Fruit fly (Drosophila melanogaster): ENCODE measurements around the gene CG6462.

Gene CG6462

dm6 chr3L:6071454-6072189 is 34.7 kb downstream of the CG6462 start, which contains the start of gene CG6602:
Gene CG6602 (plus strand): TSS chr3L:6072139.
- TF ChIP-seq tj (GFP tag; optimal IDR thresholded peaks at IDR 0.05) (no peak), toe (GFP tag; optimal IDR thresholded peaks at IDR 0.05) (no peak), CG12768 (GFP tag; optimal IDR thresholded peaks at IDR 0.05) (no peak), Mnt (GFP tag; optimal IDR thresholded peaks at IDR 0.05) (peak; percentile 20), Clk (GFP tag; optimal IDR thresholded peaks at IDR 0.05) (no peak), CG14711 (tag; optimal IDR thresholded peaks at IDR 0.05) (peak; percentile 26), bab1 (GFP tag; optimal IDR thresholded peaks at IDR 0.05) (peak; percentile 43), CG7101 (tag; optimal IDR thresholded peaks at IDR 0.05) (peak; percentile 34), CG7045 (GFP tag; optimal IDR thresholded peaks at IDR 0.05) (peak; percentile 67), Hr96 (GFP tag; optimal IDR thresholded peaks at IDR 0.05) (peak; percentile 33), CG5204 (GFP tag; optimal IDR thresholded peaks at IDR 0.05) (no peak), cic (GFP tag; optimal IDR thresholded peaks at IDR 0.05) (no peak), pad (GFP tag; optimal IDR thresholded peaks at IDR 0.05) (peak; percentile 30), Crg-1 (GFP tag; optimal IDR thresholded peaks at IDR 0.05) (no peak), ovo (GFP tag; optimal IDR thresholded peaks at IDR 0.05) (no peak), CG1620 (GFP tag; optimal IDR thresholded peaks at IDR 0.05) (peak; percentile 37), CG11617 (GFP tag; optimal IDR thresholded peaks at IDR 0.05) (peak; percentile 2), cnc (optimal IDR thresholded peaks at IDR 0.05) (no peak), CG33017 (tag; optimal IDR thresholded peaks at IDR 0.05) (no peak), kay (GFP tag; ENCODE audit: borderline replicate concordance) (peak; percentile 17)

dm6 chr3L:6074975-6075692 is 38.2 kb downstream of the CG6462 start, which contains the start of the genes CG13295 and CG6610:
Gene CG13295 (minus strand): TSS chr3L:6075245.
Gene CG6610 (plus strand): TSS chr3L:6075536.
- peak; percentile 23 for TF ChIP-seq CG14711 (tag; optimal IDR thresholded peaks at IDR 0.05)
- TF ChIP-seq CG7101 (tag; optimal IDR thresholded peaks at IDR 0.05) = peak; percentile 56
- peak; percentile 25 for TF ChIP-seq pad (GFP tag; optimal IDR thresholded peaks at IDR 0.05)
- TF ChIP-seq kay (GFP tag; ENCODE audit: borderline replicate concordance) = no peak
- TF ChIP-seq Clk (GFP tag; optimal IDR thresholded peaks at IDR 0.05) = peak; percentile 40
- peak; percentile 73 for TF ChIP-seq toe (GFP tag; optimal IDR thresholded peaks at IDR 0.05)
- no peak for TF ChIP-seq ovo (GFP tag; optimal IDR thresholded peaks at IDR 0.05)
- peak; percentile 10 for TF ChIP-seq CG33017 (tag; optimal IDR thresholded peaks at IDR 0.05)
- peak; percentile 71 for TF ChIP-seq Hr96 (GFP tag; optimal IDR thresholded peaks at IDR 0.05)
- TF ChIP-seq CG5204 (GFP tag; optimal IDR thresholded peaks at IDR 0.05) = peak; percentile 49
- TF ChIP-seq CG12768 (GFP tag; optimal IDR thresholded peaks at IDR 0.05) = peak; percentile 24
- TF ChIP-seq bab1 (GFP tag; optimal IDR thresholded peaks at IDR 0.05) = peak; percentile 54
- no peak for TF ChIP-seq tj (GFP tag; optimal IDR thresholded peaks at IDR 0.05)
- peak; percentile 1 for TF ChIP-seq cic (GFP tag; optimal IDR thresholded peaks at IDR 0.05)
- peak; percentile 32 for TF ChIP-seq CG11617 (GFP tag; optimal IDR thresholded peaks at IDR 0.05)
- TF ChIP-seq CG7045 (GFP tag; optimal IDR thresholded peaks at IDR 0.05) = peak; percentile 46
- TF ChIP-seq CG1620 (GFP tag; optimal IDR thresholded peaks at IDR 0.05) = peak; percentile 63
- peak; percentile 46 for TF ChIP-seq Mnt (GFP tag; optimal IDR thresholded peaks at IDR 0.05)
- no peak for TF ChIP-seq cnc (optimal IDR thresholded peaks at IDR 0.05)
- TF ChIP-seq Crg-1 (GFP tag; optimal IDR thresholded peaks at IDR 0.05) = peak; percentile 52

- TF ChIP-seq pad (GFP tag; optimal IDR thresholded peaks at IDR 0.05) (no peak), toe (GFP tag; optimal IDR thresholded peaks at IDR 0.05) (no peak), ovo (GFP tag; optimal IDR thresholded peaks at IDR 0.05) (no peak), Hr96 (GFP tag; optimal IDR thresholded peaks at IDR 0.05) (no peak), Mnt (GFP tag; optimal IDR thresholded peaks at IDR 0.05) (no peak), cic (GFP tag; optimal IDR thresholded peaks at IDR 0.05) (no peak), CG7101 (tag; optimal IDR thresholded peaks at IDR 0.05) (no peak), tj (GFP tag; optimal IDR thresholded peaks at IDR 0.05) (no peak), CG33017 (tag; optimal IDR thresholded peaks at IDR 0.05) (no peak), cnc (optimal IDR thresholded peaks at IDR 0.05) (no peak), Clk (GFP tag; optimal IDR thresholded peaks at IDR 0.05) (no peak), bab1 (GFP tag; optimal IDR thresholded peaks at IDR 0.05) (no peak), CG11617 (GFP tag; optimal IDR thresholded peaks at IDR 0.05) (no peak), Crg-1 (GFP tag; optimal IDR thresholded peaks at IDR 0.05) (no peak), CG1620 (GFP tag; optimal IDR thresholded peaks at IDR 0.05) (no peak), CG14711 (tag; optimal IDR thresholded peaks at IDR 0.05) (no peak), CG7045 (GFP tag; optimal IDR thresholded peaks at IDR 0.05) (no peak)
Observed at dm6 chr3L:6076429-6076828, 39.5 kb downstream of the CG6462 start, which contains the start of gene ssp6. Gene ssp6 (plus strand): TSS chr3L:6076722.

dm6 chr3L:6082561-6082960 is 45.6 kb downstream of the CG6462 start, which contains the start of gene CG13293:
Gene CG13293 (plus strand): TSS chr3L:6082883.
- no peak for TF ChIP-seq CG1620 (GFP tag; optimal IDR thresholded peaks at IDR 0.05)

- peak; percentile 19 for TF ChIP-seq CG5204 (GFP tag; optimal IDR thresholded peaks at IDR 0.05)
- TF ChIP-seq kay (GFP tag; ENCODE audit: borderline replicate concordance) = no peak
Observed at dm6 chr3L:6084446-6084845, 47.5 kb downstream of the CG6462 start.

- no peak for TF ChIP-seq CG5204 (GFP tag; optimal IDR thresholded peaks at IDR 0.05)
- TF ChIP-seq CG33017 (tag; optimal IDR thresholded peaks at IDR 0.05) = no peak
- no peak for TF ChIP-seq cnc (optimal IDR thresholded peaks at IDR 0.05)
- no peak for TF ChIP-seq pad (GFP tag; optimal IDR thresholded peaks at IDR 0.05)
Observed at dm6 chr3L:6085157-6085556, 48.2 kb downstream of the CG6462 start.

Data from whole organism, adult.